Worm (Caenorhabditis elegans): Measurements from ENCODE around the gene hda-11.

Gene hda-11

ce11 chrV:10514271-10514670 lies 11.7 kb upstream of the hda-11 start, which contains the start of gene dmsr-8:
dmsr-8 (minus strand) TSS chrV:10514371.
- no peak for TF ChIP-seq sea-1 (GFP tag; conservative IDR thresholded peaks at IDR 0.05)
- TF ChIP-seq flt-1 (GFP tag; IDR thresholded peaks at IDR 0.05): no peak
- no peak for TF ChIP-seq tbx-37 (GFP tag; conservative IDR thresholded peaks at IDR 0.05)
- no peak for TF ChIP-seq aly-1 (tag; optimal IDR thresholded peaks at IDR 0.05)
- TF ChIP-seq scrt-1 (GFP tag; IDR thresholded peaks at IDR 0.05): no peak
- TF ChIP-seq ceh-36 (tag; optimal IDR thresholded peaks at IDR 0.05): no peak
- no peak for TF ChIP-seq hmg-4 (GFP tag; optimal IDR thresholded peaks at IDR 0.05)
- TF ChIP-seq tbx-11 (GFP tag; IDR thresholded peaks at IDR 0.05): no peak
- no peak for TF ChIP-seq ama-1 (optimal IDR thresholded peaks at IDR 0.05)
- no peak for TF ChIP-seq pes-1 (GFP tag; IDR thresholded peaks at IDR 0.05)
- TF ChIP-seq B0310.2 (tag; optimal IDR thresholded peaks at IDR 0.05): no peak
- no peak for TF ChIP-seq tra-4 (tag; optimal IDR thresholded peaks at IDR 0.05)
- TF ChIP-seq hmbx-1 (tag; optimal IDR thresholded peaks at IDR 0.05): no peak
- no peak for TF ChIP-seq hnd-1 (tag; optimal IDR thresholded peaks at IDR 0.05)
- TF ChIP-seq ets-7 (tag; optimal IDR thresholded peaks at IDR 0.05): no peak
- TF ChIP-seq F13C5.2 (tag; optimal IDR thresholded peaks at IDR 0.05): no peak

DNA sequence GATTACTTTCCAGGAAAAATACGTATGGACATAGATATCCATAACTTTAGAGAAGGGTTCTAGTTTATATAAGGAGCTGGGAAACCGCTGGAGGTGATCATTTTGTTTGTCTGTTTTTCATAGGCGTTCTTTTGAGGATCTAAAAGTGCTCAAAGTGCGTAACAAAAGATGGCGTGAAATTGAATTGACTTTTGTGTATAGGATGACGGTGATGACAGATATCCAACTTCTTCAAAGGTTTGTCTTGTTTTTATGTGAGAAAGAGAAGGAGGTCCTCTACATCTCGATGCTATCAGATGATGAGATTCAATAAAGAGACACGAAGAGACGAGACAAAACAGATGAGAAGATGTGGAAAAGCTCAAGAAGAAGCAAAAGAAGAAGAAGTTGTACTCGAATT lies 9.3 kb upstream of the hda-11 start:
- TF ChIP-seq F13C5.2 (tag; optimal IDR thresholded peaks at IDR 0.05) (no peak), ceh-13 (GFP tag; optimal IDR thresholded peaks at IDR 0.05) (no peak), hnd-1 (tag; optimal IDR thresholded peaks at IDR 0.05) (no peak), scrt-1 (GFP tag; IDR thresholded peaks at IDR 0.05) (no peak), aly-1 (tag; optimal IDR thresholded peaks at IDR 0.05) (no peak), hmg-4 (GFP tag; optimal IDR thresholded peaks at IDR 0.05) (no peak), ceh-36 (tag; optimal IDR thresholded peaks at IDR 0.05) (no peak), tra-4 (tag; optimal IDR thresholded peaks at IDR 0.05) (no peak), flt-1 (GFP tag; IDR thresholded peaks at IDR 0.05) (no peak), ets-7 (tag; optimal IDR thresholded peaks at IDR 0.05) (no peak), tbx-11 (GFP tag; IDR thresholded peaks at IDR 0.05) (no peak)

DNA sequence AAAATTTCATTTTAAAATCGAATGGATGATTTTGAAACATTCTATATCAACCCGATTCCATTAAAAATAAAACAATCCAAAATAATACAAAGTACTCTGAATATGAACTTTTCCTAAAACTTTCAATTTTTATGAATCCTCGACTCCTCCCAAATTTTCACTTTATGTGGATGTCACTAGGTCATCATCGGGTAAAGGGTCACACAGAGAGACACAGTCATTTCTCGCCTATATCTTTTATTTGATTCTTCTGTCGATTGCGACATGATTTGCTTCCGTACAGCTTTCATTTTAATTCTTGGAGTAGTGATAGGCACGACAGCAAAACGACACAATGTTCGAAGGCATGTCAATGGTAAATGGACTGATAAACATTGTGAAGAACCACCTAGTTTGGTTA lies 2.5 kb downstream of the hda-11 start, which contains the start of gene F25D1.3:
Gene F25D1.3 (plus strand): TSS at position 225 of the 400 bp plus-strand sequence.
- no peak for TF ChIP-seq scrt-1 (GFP tag; IDR thresholded peaks at IDR 0.05)
- no peak for TF ChIP-seq F13C5.2 (tag; optimal IDR thresholded peaks at IDR 0.05)
- TF ChIP-seq hnd-1 (tag; optimal IDR thresholded peaks at IDR 0.05): no peak
- TF ChIP-seq flt-1 (GFP tag; IDR thresholded peaks at IDR 0.05): no peak
- no peak for TF ChIP-seq aly-1 (tag; optimal IDR thresholded peaks at IDR 0.05)
- TF ChIP-seq tra-4 (tag; optimal IDR thresholded peaks at IDR 0.05): no peak
- TF ChIP-seq ceh-13 (GFP tag; optimal IDR thresholded peaks at IDR 0.05): no peak

DNA sequence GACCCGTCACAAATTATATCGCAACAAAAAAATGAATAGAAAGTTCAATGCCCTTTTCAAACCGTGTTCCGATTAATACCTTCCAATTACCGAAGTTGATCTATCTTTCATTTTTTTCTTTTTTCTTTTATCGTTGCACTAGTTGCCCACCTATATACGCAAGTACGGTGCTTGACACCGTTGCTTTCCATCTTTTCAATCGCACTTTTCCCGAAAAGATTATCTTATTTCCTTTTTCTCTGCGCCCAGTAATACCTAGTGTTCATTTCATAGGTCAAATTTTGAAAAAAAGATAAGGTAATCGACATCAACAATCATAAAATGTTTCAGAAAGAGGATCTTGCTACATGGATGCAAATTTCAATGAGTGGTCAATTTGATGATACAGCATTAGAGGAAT lies 3.6 kb downstream of the hda-11 start:
- TF ChIP-seq flt-1 (GFP tag; IDR thresholded peaks at IDR 0.05): no peak
- TF ChIP-seq hnd-1 (tag; optimal IDR thresholded peaks at IDR 0.05): no peak
- TF ChIP-seq tbx-37 (GFP tag; conservative IDR thresholded peaks at IDR 0.05): no peak
- no peak for TF ChIP-seq aly-1 (tag; optimal IDR thresholded peaks at IDR 0.05)
- no peak for TF ChIP-seq ceh-13 (GFP tag; optimal IDR thresholded peaks at IDR 0.05)
- TF ChIP-seq ceh-36 (tag; optimal IDR thresholded peaks at IDR 0.05): no peak
- TF ChIP-seq B0310.2 (tag; optimal IDR thresholded peaks at IDR 0.05): no peak
- TF ChIP-seq F13C5.2 (tag; optimal IDR thresholded peaks at IDR 0.05): no peak
- no peak for TF ChIP-seq hmbx-1 (tag; optimal IDR thresholded peaks at IDR 0.05)
- TF ChIP-seq pes-1 (GFP tag; IDR thresholded peaks at IDR 0.05): no peak
- no peak for TF ChIP-seq hmg-4 (GFP tag; optimal IDR thresholded peaks at IDR 0.05)

DNA sequence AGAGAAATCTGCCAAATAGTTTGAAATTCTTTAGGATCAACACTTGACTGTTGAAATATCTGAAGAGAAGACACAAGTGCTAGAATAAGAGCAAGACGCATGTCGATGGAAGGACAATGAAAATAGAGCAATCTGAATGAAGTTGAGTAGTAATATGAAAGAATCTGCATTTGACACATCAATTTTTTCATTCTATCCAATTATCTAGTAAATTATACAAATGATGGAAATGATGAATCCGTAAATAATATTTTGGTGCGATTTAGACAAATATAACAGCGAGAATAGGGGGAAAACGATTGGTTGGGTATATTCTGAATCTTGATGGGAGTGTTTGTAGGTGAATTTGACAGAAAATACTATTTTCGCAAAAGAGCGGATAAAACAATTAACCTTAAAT lies 6.7 kb downstream of the hda-11 start, which contains the start of gene txt-10:
Gene txt-10 (minus strand): TSS at position 101 of the 400 bp plus-strand sequence.
- TF ChIP-seq F13C5.2 (tag; optimal IDR thresholded peaks at IDR 0.05): no peak
- TF ChIP-seq ceh-36 (tag; optimal IDR thresholded peaks at IDR 0.05): no peak
- no peak for TF ChIP-seq sea-1 (GFP tag; conservative IDR thresholded peaks at IDR 0.05)
- no peak for TF ChIP-seq aly-1 (tag; optimal IDR thresholded peaks at IDR 0.05)

ce11 chrV:10535325-10535724 lies 9.3 kb downstream of the hda-11 start:
- no peak for TF ChIP-seq ceh-36 (tag; optimal IDR thresholded peaks at IDR 0.05)
- no peak for TF ChIP-seq ceh-13 (GFP tag; optimal IDR thresholded peaks at IDR 0.05)
- TF ChIP-seq aly-1 (tag; optimal IDR thresholded peaks at IDR 0.05): no peak
- TF ChIP-seq F13C5.2 (tag; optimal IDR thresholded peaks at IDR 0.05): no peak
- no peak for TF ChIP-seq ama-1 (optimal IDR thresholded peaks at IDR 0.05)
- TF ChIP-seq flt-1 (GFP tag; IDR thresholded peaks at IDR 0.05): no peak
- TF ChIP-seq hmbx-1 (tag; optimal IDR thresholded peaks at IDR 0.05): no peak
- TF ChIP-seq B0310.2 (tag; optimal IDR thresholded peaks at IDR 0.05): no peak
- no peak for TF ChIP-seq sea-1 (GFP tag; conservative IDR thresholded peaks at IDR 0.05)
- no peak for TF ChIP-seq tbx-11 (GFP tag; IDR thresholded peaks at IDR 0.05)
- TF ChIP-seq scrt-1 (GFP tag; IDR thresholded peaks at IDR 0.05): no peak
- no peak for TF ChIP-seq pes-1 (GFP tag; IDR thresholded peaks at IDR 0.05)
- no peak for TF ChIP-seq ets-7 (tag; optimal IDR thresholded peaks at IDR 0.05)
- no peak for TF ChIP-seq hnd-1 (tag; optimal IDR thresholded peaks at IDR 0.05)
- no peak for TF ChIP-seq tbx-37 (GFP tag; conservative IDR thresholded peaks at IDR 0.05)
- TF ChIP-seq hmg-4 (GFP tag; optimal IDR thresholded peaks at IDR 0.05): no peak
- TF ChIP-seq tra-4 (tag; optimal IDR thresholded peaks at IDR 0.05): no peak

DNA sequence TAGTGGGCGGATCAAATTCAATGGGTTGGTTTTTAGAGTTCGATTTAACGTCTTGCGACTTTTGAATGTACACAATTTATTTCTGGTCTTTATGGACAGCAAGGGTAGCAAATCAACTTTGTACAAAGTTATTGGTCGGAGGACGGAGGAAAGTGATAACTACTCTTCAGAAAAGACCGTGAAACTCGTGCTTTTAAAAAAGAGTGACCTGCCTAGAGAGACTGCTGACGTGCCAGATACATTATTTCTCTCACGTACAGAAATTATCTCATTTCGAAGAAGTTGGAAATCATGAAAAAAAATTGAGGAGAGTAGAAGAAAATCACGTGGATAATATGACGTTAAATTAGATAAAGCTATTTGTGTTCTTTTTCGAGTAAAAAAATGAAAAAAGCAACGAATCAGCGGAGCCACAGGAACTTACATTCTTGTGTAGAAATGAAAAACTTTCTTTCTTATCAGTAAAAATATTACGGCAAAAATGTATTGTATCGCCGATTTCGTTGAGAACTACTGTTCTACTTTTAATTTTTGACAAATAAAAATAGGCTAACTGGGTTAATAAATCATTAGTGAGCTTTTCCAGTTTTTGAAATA lies 10.2 kb downstream of the hda-11 start, which contains the start of gene ppm-1.A:
Gene ppm-1.A (minus strand): TSS at position 294 of the 597 bp plus-strand sequence.
- TF ChIP-seq scrt-1 (GFP tag; IDR thresholded peaks at IDR 0.05) (no peak), aly-1 (tag; optimal IDR thresholded peaks at IDR 0.05) (no peak), ceh-13 (GFP tag; optimal IDR thresholded peaks at IDR 0.05) (no peak), sea-1 (GFP tag; conservative IDR thresholded peaks at IDR 0.05) (no peak), pes-1 (GFP tag; IDR thresholded peaks at IDR 0.05) (no peak), ama-1 (optimal IDR thresholded peaks at IDR 0.05) (no peak), hmg-4 (GFP tag; optimal IDR thresholded peaks at IDR 0.05) (no peak), F13C5.2 (tag; optimal IDR thresholded peaks at IDR 0.05) (no peak)

DNA sequence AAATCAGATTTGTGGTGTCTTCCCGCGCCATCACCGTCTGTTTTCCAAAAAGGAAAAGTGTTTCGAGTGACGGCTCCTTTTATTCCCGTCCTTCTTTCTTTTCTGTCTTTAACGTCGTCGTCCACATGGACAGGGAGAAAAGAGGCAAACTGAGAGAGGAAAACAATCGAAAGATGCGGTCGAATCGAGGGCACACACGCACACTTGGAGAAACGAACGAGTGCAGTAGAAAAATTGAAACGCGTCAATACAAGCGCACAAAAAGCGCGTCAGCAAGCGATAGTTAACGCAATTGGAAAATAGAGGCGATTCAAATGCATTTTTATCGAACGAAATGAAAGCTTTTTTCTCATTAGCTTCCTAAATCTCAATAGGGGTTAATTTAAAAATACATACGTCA lies 10.8 kb downstream of the hda-11 start:
- no peak for TF ChIP-seq hnd-1 (tag; optimal IDR thresholded peaks at IDR 0.05)
- TF ChIP-seq ceh-36 (tag; optimal IDR thresholded peaks at IDR 0.05): no peak
- TF ChIP-seq hmg-4 (GFP tag; optimal IDR thresholded peaks at IDR 0.05): peak; percentile 50
- no peak for TF ChIP-seq pes-1 (GFP tag; IDR thresholded peaks at IDR 0.05)
- peak; percentile 11 for TF ChIP-seq F13C5.2 (tag; optimal IDR thresholded peaks at IDR 0.05)
- TF ChIP-seq B0310.2 (tag; optimal IDR thresholded peaks at IDR 0.05): no peak
